Worm (Caenorhabditis elegans) whole organism, late embryonic: ENCODE measurements around the gene srg-11.
A peak's percentile ranks its signal among the peaks of the same experiment; 100 is the strongest.

Experiments used
- C38D4.7 ChIP-seq: fragments of 200-800 bp; sonication (Bioruptor generic); optimal IDR thresholded peaks from 2 replicates; lab custom pipeline; 2018; ENCODE audit warnings: mild to moderate bottlenecking, missing genetic modification characterization, moderate library complexity, missing compliant biosample characterization
- K02D7.2 ChIP-seq: sonication (generic microtip); optimal IDR thresholded peaks from 2 replicates; lab custom pipeline; 2017; ENCODE audit warnings: mild to moderate bottlenecking, missing genetic modification characterization, missing compliant biosample characterization
- K09A11.1 ChIP-seq: sonication (generic microtip); optimal IDR thresholded peaks from 2 replicates; lab custom pipeline; 2017; ENCODE audit warnings: antibody characterized with exemption, mild to moderate bottlenecking, missing genetic modification characterization, missing compliant biosample characterization; ENCODE audit not compliant: insufficient read depth
- T23F11.4 ChIP-seq: fragments of 200-800 bp; sonication (Bioruptor generic); optimal IDR thresholded peaks from 2 replicates; lab custom pipeline; 2018; ENCODE audit warnings: mild to moderate bottlenecking, missing genetic modification characterization, missing compliant biosample characterization
- Y22D7AL.16 ChIP-seq: sonication (generic microtip); optimal IDR thresholded peaks from 2 replicates; lab custom pipeline; 2016; ENCODE audit warnings: missing genetic modification characterization, missing compliant biosample characterization
- ahr-1 ChIP-seq: sonication (generic microtip); optimal IDR thresholded peaks from 2 replicates; lab custom pipeline; 2016; ENCODE audit warnings: missing genetic modification characterization, missing compliant biosample characterization
- ama-1 ChIP-seq: fragments of 150-350 bp; optimal IDR thresholded peaks from 2 replicates; lab custom pipeline; 2014
- ceh-14 ChIP-seq: sonication (generic microtip); optimal IDR thresholded peaks from 2 replicates; lab custom pipeline; 2016; ENCODE audit warnings: missing genotype, missing genetic modification characterization, missing compliant biosample characterization
- ceh-18 ChIP-seq: sonication (generic microtip); optimal IDR thresholded peaks from 2 replicates; lab custom pipeline; 2016; ENCODE audit warnings: missing genetic modification characterization, missing compliant biosample characterization
- ceh-19 ChIP-seq: fragments of 200-800 bp; sonication (Bioruptor generic); optimal IDR thresholded peaks from 2 replicates; lab custom pipeline; 2018; ENCODE audit warnings: mild to moderate bottlenecking, missing genetic modification characterization, missing compliant biosample characterization
- ceh-2 ChIP-seq: sonication (generic microtip); optimal IDR thresholded peaks from 2 replicates; lab custom pipeline; 2016; ENCODE audit warnings: missing genotype, missing genetic modification characterization, missing compliant biosample characterization
- ceh-22 ChIP-seq: sonication (generic microtip); optimal IDR thresholded peaks from 2 replicates; lab custom pipeline; 2017; ENCODE audit warnings: missing biosample characterization, missing genetic modification characterization
- ceh-24 ChIP-seq: sonication (generic microtip); optimal IDR thresholded peaks from 2 replicates; lab custom pipeline; 2016; ENCODE audit warnings: mild to moderate bottlenecking, missing genetic modification characterization, missing compliant biosample characterization
- ceh-30 ChIP-seq: fragments of 150-350 bp; optimal IDR thresholded peaks from 2 replicates; lab custom pipeline; 2014; ENCODE audit warnings: missing biosample characterization, missing genetic modification characterization
- ceh-31 ChIP-seq: sonication (generic microtip); optimal IDR thresholded peaks from 2 replicates; lab custom pipeline; 2016; ENCODE audit warnings: missing genetic modification characterization, missing compliant biosample characterization
- ceh-45 ChIP-seq: fragments of 200-800 bp; sonication (Bioruptor generic); IDR thresholded peaks from 2 replicates; pipeline ENCODE4 v1.3.6; 2022; ENCODE audit warnings: missing genetic modification reagents, missing genetic modification characterization, missing compliant biosample characterization
- che-1 ChIP-seq: sonication (generic microtip); optimal IDR thresholded peaks from 2 replicates; lab custom pipeline; 2016; ENCODE audit warnings: mild to moderate bottlenecking, missing genetic modification characterization, missing compliant biosample characterization
- elt-2 ChIP-seq: sonication (generic microtip); optimal IDR thresholded peaks from 2 replicates; lab custom pipeline; 2016; ENCODE audit warnings: missing genetic modification reagents, missing genetic modification characterization, missing compliant biosample characterization
- elt-4 ChIP-seq: sonication (generic microtip); optimal IDR thresholded peaks from 2 replicates; lab custom pipeline; 2016; ENCODE audit warnings: missing genetic modification characterization, missing compliant biosample characterization
- ets-4 ChIP-seq: sonication (generic microtip); optimal IDR thresholded peaks from 2 replicates; lab custom pipeline; 2016; ENCODE audit warnings: missing genetic modification characterization, missing compliant biosample characterization
- eyg-1 ChIP-seq: sonication (generic microtip); optimal IDR thresholded peaks from 2 replicates; lab custom pipeline; 2016; ENCODE audit warnings: missing genotype, missing genetic modification characterization, missing compliant biosample characterization
- fax-1 ChIP-seq: sonication (generic microtip); optimal IDR thresholded peaks from 2 replicates; lab custom pipeline; 2016; ENCODE audit warnings: missing genotype, missing genetic modification characterization, missing compliant biosample characterization
- fkh-10 ChIP-seq: fragments of 150-350 bp; optimal IDR thresholded peaks from 2 replicates; lab custom pipeline; 2014; ENCODE audit warnings: missing biosample characterization, missing genetic modification reagents, missing genetic modification characterization
- hlh-13 ChIP-seq: fragments of 200-800 bp; sonication (Bioruptor generic); optimal IDR thresholded peaks from 2 replicates; lab custom pipeline; 2018; ENCODE audit warnings: mild to moderate bottlenecking, missing genetic modification characterization, missing compliant biosample characterization
- hlh-15 ChIP-seq: sonication (generic microtip); optimal IDR thresholded peaks from 2 replicates; lab custom pipeline; 2016; ENCODE audit warnings: missing genetic modification characterization, missing compliant biosample characterization
- lin-11 ChIP-seq: fragments of 200-800 bp; sonication (Bioruptor generic); optimal IDR thresholded peaks from 2 replicates; lab custom pipeline; 2018; ENCODE audit warnings: mild to moderate bottlenecking, missing genetic modification characterization, missing compliant biosample characterization
- madf-2 ChIP-seq: sonication (generic microtip); optimal IDR thresholded peaks from 2 replicates; lab custom pipeline; 2017; ENCODE audit warnings: missing genetic modification characterization, missing compliant biosample characterization
- mec-3 ChIP-seq: sonication (generic microtip); optimal IDR thresholded peaks from 2 replicates; lab custom pipeline; 2016; ENCODE audit warnings: borderline replicate concordance, missing genetic modification characterization, missing compliant biosample characterization
- nfya-1 ChIP-seq: sonication (generic microtip); optimal IDR thresholded peaks from 2 replicates; lab custom pipeline; 2017; ENCODE audit warnings: missing genetic modification characterization, mild to moderate bottlenecking, missing compliant biosample characterization, antibody characterized with exemption, moderate library complexity
- odd-2 ChIP-seq: sonication (generic microtip); optimal IDR thresholded peaks from 2 replicates; lab custom pipeline; 2017; ENCODE audit warnings: antibody characterized with exemption, mild to moderate bottlenecking, missing genetic modification characterization, missing compliant biosample characterization
- pag-3 ChIP-seq: sonication (generic microtip); optimal IDR thresholded peaks from 2 replicates; lab custom pipeline; 2016; ENCODE audit warnings: missing compliant biosample characterization, missing genetic modification characterization, borderline replicate concordance
- pqm-1 ChIP-seq: sonication (generic microtip); optimal IDR thresholded peaks from 2 replicates; lab custom pipeline; 2016; ENCODE audit warnings: missing genetic modification characterization, missing compliant biosample characterization
- pros-1 ChIP-seq: fragments of 150-350 bp; optimal IDR thresholded peaks from 2 replicates; lab custom pipeline; 2014; ENCODE audit warnings: missing biosample characterization, missing genetic modification reagents, missing genetic modification characterization
- rnt-1 ChIP-seq: sonication (generic microtip); optimal IDR thresholded peaks from 2 replicates; lab custom pipeline; 2016; ENCODE audit warnings: missing genetic modification characterization, missing compliant biosample characterization
- sdc-2 ChIP-seq: sonication (generic microtip); optimal IDR thresholded peaks from 2 replicates; lab custom pipeline; 2016; ENCODE audit warnings: missing genotype, missing genetic modification characterization, missing compliant biosample characterization
- sox-2 ChIP-seq: fragments of 200-800 bp; sonication (Bioruptor generic); IDR thresholded peaks from 2 replicates; pipeline ENCODE4 v1.3.6; 2022; ENCODE audit warnings: missing genetic modification reagents, missing genetic modification characterization, missing compliant biosample characterization
- syd-9 ChIP-seq: sonication (generic microtip); optimal IDR thresholded peaks from 2 replicates; lab custom pipeline; 2016; ENCODE audit warnings: mild to moderate bottlenecking, missing genetic modification characterization, moderate library complexity, missing compliant biosample characterization
- tbx-2 ChIP-seq: sonication (generic microtip); optimal IDR thresholded peaks from 2 replicates; lab custom pipeline; 2016; ENCODE audit warnings: missing genetic modification characterization, missing compliant biosample characterization
- ttx-3 ChIP-seq: sonication (generic microtip); optimal IDR thresholded peaks from 2 replicates; lab custom pipeline; 2016; ENCODE audit warnings: missing genetic modification reagents, missing genetic modification characterization, missing compliant biosample characterization
- unc-42 ChIP-seq: sonication (generic microtip); optimal IDR thresholded peaks from 2 replicates; lab custom pipeline; 2016; ENCODE audit warnings: missing genotype, missing genetic modification characterization, missing compliant biosample characterization
- unc-86 ChIP-seq: sonication (generic microtip); optimal IDR thresholded peaks from 2 replicates; lab custom pipeline; 2016; ENCODE audit warnings: missing genetic modification characterization, missing compliant biosample characterization
- zip-5 ChIP-seq: sonication (generic microtip); optimal IDR thresholded peaks from 2 replicates; lab custom pipeline; 2016; ENCODE audit warnings: missing genetic modification characterization, missing compliant biosample characterization
- ztf-16 ChIP-seq: sonication (generic microtip); optimal IDR thresholded peaks from 2 replicates; lab custom pipeline; 2017; ENCODE audit warnings: missing genetic modification characterization, missing compliant biosample characterization

Gene srg-11

ce11 chrIII:4668073-4668472 lies 11.7 kb upstream of the srg-11 start:
- TF ChIP-seq unc-42 (tag; lab: Kevin White, UChicago): no peak
- peak; percentile 7 for TF ChIP-seq T23F11.4
- TF ChIP-seq elt-2 (tag; lab: Kevin White, UChicago): peak; percentile 35

- TF ChIP-seq unc-86 (tag; lab: Kevin White, UChicago) (no peak), ttx-3 (tag; lab: Kevin White, UChicago) (no peak), ceh-14 (tag; lab: Kevin White, UChicago) (no peak), C38D4.7 (GFP tag; lab: Kevin White, UChicago) (no peak), syd-9 (tag; lab: Kevin White, UChicago) (no peak), K09A11.1 (no peak), ceh-45 (GFP tag; lab: Robert Waterston, UW) (no peak), K02D7.2 (no peak), elt-4 (tag; lab: Kevin White, UChicago) (no peak), hlh-13 (no peak), che-1 (no peak), elt-2 (tag; lab: Kevin White, UChicago) (no peak), ceh-19 (no peak), zip-5 (tag; lab: Kevin White, UChicago) (no peak), fax-1 (tag; lab: Kevin White, UChicago) (no peak), ceh-22 (tag; lab: Kevin White, UChicago) (no peak), madf-2 (no peak), pros-1 (tag; lab: Kevin White, UChicago) (no peak), ceh-24 (tag; lab: Kevin White, UChicago) (no peak), ceh-31 (tag; lab: Kevin White, UChicago) (no peak)
- TF ChIP-seq, all 69 proteins: peak for 0
Measured at ce11 chrIII:4671491-4671890, 8.3 kb upstream of the srg-11 start, which contains the start of gene T23F11.11. Gene T23F11.11, minus strand, starts transcription at chrIII:4671591.

DNA sequence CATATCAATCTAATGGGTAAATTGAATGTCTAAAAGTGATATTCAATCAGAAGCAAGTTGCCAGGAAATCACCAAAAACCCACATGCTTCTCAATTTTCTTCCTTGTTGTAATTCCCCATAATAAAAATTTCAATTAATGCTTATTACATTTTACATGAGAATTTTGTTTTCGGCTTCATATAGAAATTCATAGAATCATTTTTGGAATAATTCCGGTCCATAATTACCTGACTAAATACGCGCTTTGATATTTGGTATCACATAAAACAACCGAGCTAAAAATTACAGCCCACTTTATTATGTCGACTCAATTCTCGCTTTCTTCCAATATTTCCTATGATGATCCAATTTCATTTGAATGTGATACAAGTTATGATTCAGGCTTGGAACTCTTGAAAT lies 7.9 kb upstream of the srg-11 start, which contains the start of gene srg-13:
Gene srg-13, plus strand, starts transcription at position 301 of the 400 bp plus-strand sequence.
- TF ChIP-seq K09A11.1 (no peak), ceh-19 (no peak), ceh-2 (tag; lab: Kevin White, UChicago) (no peak), elt-2 (tag; lab: Kevin White, UChicago) (no peak), ahr-1 (no peak), ets-4 (tag; lab: Kevin White, UChicago) (no peak), che-1 (no peak), unc-42 (tag; lab: Kevin White, UChicago) (no peak)

DNA sequence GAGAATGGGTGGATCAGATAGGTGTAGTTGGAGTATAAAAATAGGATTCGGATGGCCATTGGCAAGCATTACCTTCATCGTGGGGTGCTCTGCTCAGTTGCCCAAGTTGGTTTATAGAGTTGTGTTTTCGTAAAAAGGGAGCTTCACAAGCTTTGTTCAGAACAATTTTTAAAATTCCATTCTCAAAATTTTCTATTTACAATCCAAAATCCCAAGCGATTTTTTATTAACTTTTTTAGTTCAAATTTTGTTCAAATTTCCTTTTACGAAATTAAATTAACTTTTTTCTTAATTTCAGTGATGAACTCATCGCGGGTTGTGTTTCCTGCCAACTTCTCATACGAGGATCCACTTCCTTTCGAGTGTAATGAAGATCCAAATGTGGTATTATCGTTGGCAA lies 2.3 kb upstream of the srg-11 start, which contains the start of gene srg-10:
Gene srg-10, plus strand, starts transcription at position 301 of the 400 bp plus-strand sequence.
- TF ChIP-seq unc-42 (tag; lab: Kevin White, UChicago): no peak
- no peak for TF ChIP-seq elt-2 (tag; lab: Kevin White, UChicago)
- no peak for TF ChIP-seq ztf-16 (tag; lab: Kevin White, UChicago)
- no peak for TF ChIP-seq ceh-45 (GFP tag; lab: Robert Waterston, UW)
- TF ChIP-seq sdc-2 (tag; lab: Kevin White, UChicago): no peak
- TF ChIP-seq nfya-1: no peak
- no peak for TF ChIP-seq odd-2 (tag; lab: Kevin White, UChicago)
- TF ChIP-seq elt-4 (tag; lab: Kevin White, UChicago): no peak
- TF ChIP-seq, all 69 proteins: peak for 0

ce11 chrIII:4687134-4687533 lies 7.3 kb downstream of the srg-11 start:
- no peak for TF ChIP-seq ama-1 (lab: Kevin White, UChicago)
- peak; percentile 5 for TF ChIP-seq ceh-18 (tag; lab: Kevin White, UChicago)
- no peak for TF ChIP-seq sox-2 (GFP tag; lab: Robert Waterston, UW)
- TF ChIP-seq, all 69 proteins: peak for 1

DNA sequence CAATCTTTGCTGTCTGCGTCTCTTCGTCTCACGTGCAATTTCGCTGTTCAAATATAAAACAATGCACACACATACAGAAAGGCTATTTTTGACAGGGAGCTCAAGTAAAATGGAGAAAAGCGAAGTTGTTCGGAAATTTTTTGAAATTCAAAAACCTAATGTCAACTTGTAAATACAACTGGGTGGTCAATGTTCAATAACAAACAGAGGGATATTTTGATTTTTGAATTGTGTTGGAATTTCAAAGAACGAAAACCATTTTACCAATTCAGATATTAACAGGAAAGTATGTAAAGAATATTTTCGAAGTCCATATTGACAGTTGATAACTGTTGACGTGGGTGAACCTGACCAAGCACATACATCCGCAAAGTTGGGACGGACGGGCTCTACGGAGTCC lies 8.5 kb downstream of the srg-11 start, which contains the start of gene tag-243:
Gene tag-243, minus strand, starts transcription at position 101 of the 400 bp plus-strand sequence.
- no peak for TF ChIP-seq hlh-15 (tag; lab: Kevin White, UChicago)
- no peak for TF ChIP-seq eyg-1
- no peak for TF ChIP-seq fkh-10 (GFP tag; lab: Kevin White, UChicago)
- no peak for TF ChIP-seq Y22D7AL.16 (tag; lab: Kevin White, UChicago)
- no peak for TF ChIP-seq pag-3 (tag; lab: Kevin White, UChicago)
- no peak for TF ChIP-seq K02D7.2
- TF ChIP-seq ets-4 (tag; lab: Kevin White, UChicago): no peak
- no peak for TF ChIP-seq rnt-1 (tag; lab: Kevin White, UChicago)
- no peak for TF ChIP-seq nfya-1
- TF ChIP-seq pqm-1 (tag; lab: Kevin White, UChicago): no peak
- no peak for TF ChIP-seq ceh-19
- no peak for TF ChIP-seq mec-3 (tag; lab: Kevin White, UChicago)
- no peak for TF ChIP-seq ceh-30
- no peak for TF ChIP-seq tbx-2 (tag; lab: Kevin White, UChicago)
- no peak for TF ChIP-seq lin-11 (tag; lab: Kevin White, UChicago)
